Worm (Caenorhabditis elegans): ENCODE measurements around the gene srg-15.

srg-15 gene

DNA sequence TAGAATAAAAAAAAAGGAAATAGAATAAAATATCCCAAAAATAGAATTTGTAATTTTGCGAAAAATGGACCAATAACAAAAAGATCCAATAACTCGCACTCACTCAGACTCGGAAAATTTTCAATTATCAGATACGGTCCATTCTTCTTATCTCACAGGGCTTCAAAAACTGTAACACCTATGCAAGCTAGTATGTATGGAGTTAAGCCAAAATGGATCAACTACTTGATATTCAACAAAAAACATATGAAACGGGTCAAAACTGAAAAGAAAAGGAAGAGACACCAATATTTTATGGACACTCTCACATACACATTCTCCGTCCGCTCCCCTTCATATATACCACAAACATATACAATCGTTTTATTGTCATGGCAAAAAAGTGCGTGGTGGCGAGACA lies 24.6 kb downstream of the srg-15 start, which contains the start of gene C34C6.9:
Gene C34C6.9, plus strand, starts transcription at position 301 of the 400 bp plus-strand sequence.
- TF ChIP-seq fos-1 (tag; optimal IDR thresholded peaks at IDR 0.05) (no peak), elt-3 (tag; optimal IDR thresholded peaks at IDR 0.05) (no peak), nhr-237 (tag; optimal IDR thresholded peaks at IDR 0.05) (no peak), ceh-82 (tag; optimal IDR thresholded peaks at IDR 0.05) (no peak), lsy-12 (tag; optimal IDR thresholded peaks at IDR 0.05) (no peak), mml-1 (tag; optimal IDR thresholded peaks at IDR 0.05) (no peak), R02D3.7 (tag; optimal IDR thresholded peaks at IDR 0.05) (no peak), nhr-76 (tag; optimal IDR thresholded peaks at IDR 0.05) (no peak), pqm-1 (tag; optimal IDR thresholded peaks at IDR 0.05) (no peak)

DNA sequence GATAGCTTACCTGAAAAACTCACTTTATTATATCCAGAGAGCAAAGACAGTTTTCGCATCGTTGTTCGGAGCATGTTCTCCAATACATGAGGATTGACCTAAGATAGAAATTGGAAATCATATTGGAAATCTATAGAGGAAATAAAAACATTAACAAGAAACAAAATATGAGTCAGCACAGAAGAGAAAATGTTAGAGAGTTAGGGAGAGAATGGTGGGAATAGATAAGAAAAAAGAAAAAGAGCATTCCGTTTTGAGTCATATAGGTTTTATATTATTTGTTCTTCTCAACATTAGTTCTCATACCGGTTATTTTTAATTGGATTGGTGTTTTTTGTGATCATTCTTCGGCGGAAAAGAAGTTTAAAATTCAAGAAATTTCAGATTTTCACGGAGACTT lies 25.4 kb downstream of the srg-15 start, which contains the start of gene hgap-2:
Gene hgap-2, minus strand, starts transcription at position 101 of the 400 bp plus-strand sequence.
- TF ChIP-seq pqm-1 (tag; optimal IDR thresholded peaks at IDR 0.05) (peak; percentile 19), nfya-1 (tag; optimal IDR thresholded peaks at IDR 0.05; ENCODE audit: insufficient read depth) (no peak), pha-4 (tag; optimal IDR thresholded peaks at IDR 0.05) (peak; percentile 4)

DNA sequence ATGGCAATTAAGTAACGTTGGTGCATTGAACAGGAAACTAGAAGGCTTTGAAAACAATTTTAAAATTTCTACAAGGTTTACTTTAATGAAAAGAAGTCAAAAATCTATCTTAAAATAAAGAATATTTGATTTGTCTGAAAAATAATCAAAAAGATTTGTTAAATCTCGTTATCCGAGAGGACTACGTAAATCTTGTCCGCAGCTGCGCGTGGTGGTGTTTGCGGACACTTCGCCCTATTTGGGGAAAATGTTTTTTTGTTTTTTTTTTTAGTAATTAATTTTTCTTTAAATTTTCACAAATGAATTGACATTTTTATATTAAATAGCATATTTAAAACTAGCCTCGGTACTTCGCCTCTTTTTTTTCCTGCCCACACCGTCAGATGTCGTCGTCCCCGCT lies 26.3 kb downstream of the srg-15 start:
- TF ChIP-seq R02D3.7 (tag; optimal IDR thresholded peaks at IDR 0.05) (peak; percentile 28), elt-2 (tag; optimal IDR thresholded peaks at IDR 0.05) (no peak), nhr-43 (tag; optimal IDR thresholded peaks at IDR 0.05; ENCODE audit: poor library complexity, severe bottlenecking) (peak; percentile 50), jun-1 (tag; optimal IDR thresholded peaks at IDR 0.05) (no peak), fos-1 (tag; optimal IDR thresholded peaks at IDR 0.05) (no peak), mml-1 (tag; optimal IDR thresholded peaks at IDR 0.05) (no peak), pqm-1 (tag; optimal IDR thresholded peaks at IDR 0.05) (no peak), unc-62 (GFP tag; optimal IDR thresholded peaks at IDR 0.05) (no peak), snpc-4 (tag; optimal IDR thresholded peaks at IDR 0.05) (peak; percentile 49), tbx-2 (tag; optimal IDR thresholded peaks at IDR 0.05) (no peak), ceh-16 (tag; optimal IDR thresholded peaks at IDR 0.05) (no peak), nhr-67 (tag; optimal IDR thresholded peaks at IDR 0.05) (no peak), hmg-11 (tag; optimal IDR thresholded peaks at IDR 0.05) (peak; percentile 55), nhr-76 (tag; optimal IDR thresholded peaks at IDR 0.05) (no peak), egl-5 (tag; optimal IDR thresholded peaks at IDR 0.05) (peak; percentile 63), lin-15B (tag; optimal IDR thresholded peaks at IDR 0.05) (peak; percentile 49), elt-1 (tag; optimal IDR thresholded peaks at IDR 0.05) (no peak), nfya-1 (tag; optimal IDR thresholded peaks at IDR 0.05; ENCODE audit: insufficient read depth) (peak; percentile 60), lin-39 (tag; optimal IDR thresholded peaks at IDR 0.05) (peak; percentile 46), elt-3 (tag; optimal IDR thresholded peaks at IDR 0.05) (no peak), ZK546.5 (tag; optimal IDR thresholded peaks at IDR 0.05) (no peak), fkh-2 (tag; optimal IDR thresholded peaks at IDR 0.05) (no peak), skn-1 (tag; optimal IDR thresholded peaks at IDR 0.05) (no peak), ama-1 (optimal IDR thresholded peaks at IDR 0.05) (no peak), nhr-28 (tag; optimal IDR thresholded peaks at IDR 0.05) (no peak), nhr-12 (tag; optimal IDR thresholded peaks at IDR 0.05) (no peak), aly-2 (tag; optimal IDR thresholded peaks at IDR 0.05) (no peak), ceh-9 (tag; optimal IDR thresholded peaks at IDR 0.05) (no peak)

DNA sequence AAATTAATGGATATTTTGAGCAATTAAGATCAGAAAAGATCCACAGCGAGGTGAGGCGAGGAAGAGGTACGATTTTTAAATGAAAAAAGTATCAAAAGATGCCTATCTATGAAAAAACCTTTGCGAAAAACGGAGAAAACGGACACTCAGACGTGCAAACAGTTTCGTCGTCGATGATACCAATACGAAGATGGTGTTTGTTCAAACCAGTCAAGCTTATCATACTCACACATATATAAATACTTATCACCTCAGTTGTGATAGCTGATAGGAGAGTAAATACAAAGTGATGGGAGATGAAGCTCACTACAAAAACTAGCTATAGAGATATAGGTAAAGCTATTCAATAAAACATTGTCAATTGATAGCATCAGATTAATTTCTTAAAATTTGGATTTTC lies 30.4 kb downstream of the srg-15 start:
- TF ChIP-seq pha-4 (tag; optimal IDR thresholded peaks at IDR 0.05) (peak; percentile 24), elt-2 (tag; optimal IDR thresholded peaks at IDR 0.05) (peak; percentile 63), ceh-16 (tag; optimal IDR thresholded peaks at IDR 0.05) (no peak), pqm-1 (tag; optimal IDR thresholded peaks at IDR 0.05) (peak; percentile 6)

DNA sequence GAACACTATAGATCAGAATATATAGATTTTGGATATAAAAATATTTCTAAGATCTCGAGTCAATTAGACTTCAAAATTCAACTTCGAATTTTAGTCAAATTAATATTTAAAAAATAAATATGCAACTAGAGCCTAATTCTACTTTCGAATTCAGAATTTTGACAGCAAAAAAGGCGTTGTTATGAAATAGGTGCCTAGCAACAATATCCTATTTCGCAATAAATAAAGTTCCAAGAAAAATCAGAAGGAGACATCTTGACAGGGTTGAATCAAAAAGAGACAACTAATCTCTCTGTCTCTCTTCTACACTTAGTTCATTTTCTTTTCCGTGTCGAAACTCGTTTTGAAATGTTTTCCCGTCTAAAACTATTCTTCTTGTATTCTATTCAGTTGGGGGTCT lies 34.8 kb downstream of the srg-15 start:
- peak; percentile 1 for TF ChIP-seq nhr-25 (tag; optimal IDR thresholded peaks at IDR 0.05)
- no peak for TF ChIP-seq nhr-28 (tag; optimal IDR thresholded peaks at IDR 0.05)
- TF ChIP-seq nhr-23 (tag; optimal IDR thresholded peaks at IDR 0.05) = peak; percentile 17
- TF ChIP-seq egl-5 (tag; optimal IDR thresholded peaks at IDR 0.05) = no peak
- TF ChIP-seq egl-27 (tag; optimal IDR thresholded peaks at IDR 0.05) = no peak
